Worm (Caenorhabditis elegans): ENCODE data around the gene Y53F4B.27.
"Not testable (repeated sequence)": the region's sequence is repeated elsewhere in the genome, so short reads cannot be mapped to it uniquely, and the experiment has no call there.

The Y53F4B.27 gene

ce11 chrII:15135886-15136285, 9.8 kb upstream of the Y53F4B.27 start, which contains the start of gene Y53F4B.25:
Gene Y53F4B.25, plus strand, starts transcription at chrII:15136186.
- TF ChIP-seq R02D3.7 (tag; optimal IDR thresholded peaks at IDR 0.05) (no peak), nhr-6 (tag; optimal IDR thresholded peaks at IDR 0.05) (no peak), gmeb-1 (tag; optimal IDR thresholded peaks at IDR 0.05) (no peak), mdl-1 (tag; optimal IDR thresholded peaks at IDR 0.05) (no peak), ZK546.5 (tag; optimal IDR thresholded peaks at IDR 0.05) (no peak), alr-1 (tag; optimal IDR thresholded peaks at IDR 0.05) (no peak), sma-9 (GFP tag; optimal IDR thresholded peaks at IDR 0.05) (no peak), sma-9 (tag; optimal IDR thresholded peaks at IDR 0.05) (no peak), nhr-23 (tag; optimal IDR thresholded peaks at IDR 0.05) (no peak), elt-1 (tag; optimal IDR thresholded peaks at IDR 0.05) (no peak), unc-39 (tag; optimal IDR thresholded peaks at IDR 0.05) (no peak), egl-27 (tag; optimal IDR thresholded peaks at IDR 0.05) (no peak), elt-3 (tag; optimal IDR thresholded peaks at IDR 0.05) (no peak), ztf-1 (GFP tag; conservative IDR thresholded peaks at IDR 0.05) (no peak), unc-62 (GFP tag; optimal IDR thresholded peaks at IDR 0.05) (no peak), sma-3 (GFP tag; optimal IDR thresholded peaks at IDR 0.05) (no peak), blmp-1 (tag; optimal IDR thresholded peaks at IDR 0.05; ENCODE audit: insufficient read depth) (no peak), mbf-1 (tag; optimal IDR thresholded peaks at IDR 0.05) (no peak), nhr-10 (tag; optimal IDR thresholded peaks at IDR 0.05) (no peak), snpc-4 (tag; optimal IDR thresholded peaks at IDR 0.05) (no peak), mab-5 (tag; optimal IDR thresholded peaks at IDR 0.05) (no peak)

ce11 chrII:15140881-15141280, 4.8 kb upstream of the Y53F4B.27 start, which contains the start of gene Y53F4B.26:
Gene Y53F4B.26, minus strand, starts transcription at chrII:15140981.
- TF ChIP-seq Y55F3AM.14 (GFP tag; optimal IDR thresholded peaks at IDR 0.05); R02D3.7 (tag; optimal IDR thresholded peaks at IDR 0.05); nhr-77 (tag; optimal IDR thresholded peaks at IDR 0.05): not testable (repeated sequence)

- TF ChIP-seq dmd-4 (tag; optimal IDR thresholded peaks at IDR 0.05), result no peak
- no peak for TF ChIP-seq nhr-6 (tag; optimal IDR thresholded peaks at IDR 0.05)
- no peak for TF ChIP-seq nhr-25 (tag; optimal IDR thresholded peaks at IDR 0.05)
- no peak for TF ChIP-seq elt-3 (tag; optimal IDR thresholded peaks at IDR 0.05)
- no peak for TF ChIP-seq nhr-237 (tag; optimal IDR thresholded peaks at IDR 0.05)
- no peak for TF ChIP-seq zag-1 (tag; optimal IDR thresholded peaks at IDR 0.05)
- no peak for TF ChIP-seq egl-27 (tag; optimal IDR thresholded peaks at IDR 0.05)
- TF ChIP-seq Y55F3AM.14 (GFP tag; optimal IDR thresholded peaks at IDR 0.05), result no peak
- TF ChIP-seq unc-55 (GFP tag; optimal IDR thresholded peaks at IDR 0.05), result no peak
- no peak for TF ChIP-seq snpc-4 (tag; optimal IDR thresholded peaks at IDR 0.05)
- TF ChIP-seq crh-2 (tag; optimal IDR thresholded peaks at IDR 0.05), result no peak
- no peak for TF ChIP-seq alr-1 (tag; optimal IDR thresholded peaks at IDR 0.05)
- no peak for TF ChIP-seq sma-9 (GFP tag; optimal IDR thresholded peaks at IDR 0.05)
- TF ChIP-seq sma-9 (tag; optimal IDR thresholded peaks at IDR 0.05), result no peak
- no peak for TF ChIP-seq gmeb-1 (tag; optimal IDR thresholded peaks at IDR 0.05)
- no peak for TF ChIP-seq peb-1 (tag; optimal IDR thresholded peaks at IDR 0.05)
- no peak for TF ChIP-seq lin-13 (GFP tag; optimal IDR thresholded peaks at IDR 0.05)
These were observed 2.0 kb upstream of the Y53F4B.27 start for ce11 chrII:15143729-15144128.

- TF ChIP-seq zag-1 (tag; optimal IDR thresholded peaks at IDR 0.05) (no peak), nhr-10 (tag; optimal IDR thresholded peaks at IDR 0.05) (no peak), lin-11 (tag; optimal IDR thresholded peaks at IDR 0.05) (no peak), ztf-11 (tag; optimal IDR thresholded peaks at IDR 0.05) (no peak), nhr-21 (tag; optimal IDR thresholded peaks at IDR 0.05) (no peak), lin-13 (GFP tag; optimal IDR thresholded peaks at IDR 0.05) (no peak), fos-1 (tag; optimal IDR thresholded peaks at IDR 0.05) (no peak), sma-3 (GFP tag; optimal IDR thresholded peaks at IDR 0.05) (no peak)
These were observed 2.7 kb downstream of the Y53F4B.27 start for ce11 chrII:15148442-15148841.

- TF ChIP-seq blmp-1 (tag; optimal IDR thresholded peaks at IDR 0.05; ENCODE audit: insufficient read depth), result no peak
- TF ChIP-seq sem-4 (tag; optimal IDR thresholded peaks at IDR 0.05), result no peak
- TF ChIP-seq nhr-129 (tag; optimal IDR thresholded peaks at IDR 0.05), result no peak
- TF ChIP-seq F13H6.1 (tag; optimal IDR thresholded peaks at IDR 0.05), result no peak
- TF ChIP-seq lin-39 (tag; optimal IDR thresholded peaks at IDR 0.05), result no peak
- no peak for TF ChIP-seq nhr-25 (tag; optimal IDR thresholded peaks at IDR 0.05)
- TF ChIP-seq unc-39 (tag; optimal IDR thresholded peaks at IDR 0.05), result no peak
These were observed 12.2 kb downstream of the Y53F4B.27 start, which contains the start of gene ptr-20 for ce11 chrII:15157880-15158279. Gene ptr-20, plus strand, starts transcription at chrII:15158180.

Measured in whole organism, L2 larva.